Worm (Caenorhabditis elegans): Measurements from ENCODE around the gene sri-19.

Gene sri-19

ce11 chrIV:10918877-10919560, 39.2 kb upstream of the sri-19 start:
- no peak for TF ChIP-seq ama-1 (optimal IDR thresholded peaks at IDR 0.05)
- peak; percentile 2 for TF ChIP-seq rnt-1 (tag; optimal IDR thresholded peaks at IDR 0.05)
- TF ChIP-seq unc-86 (tag; optimal IDR thresholded peaks at IDR 0.05), result no peak
- TF ChIP-seq tbx-2 (tag; optimal IDR thresholded peaks at IDR 0.05), result peak; percentile 49
- TF ChIP-seq ahr-1 (tag; optimal IDR thresholded peaks at IDR 0.05), result no peak
- no peak for TF ChIP-seq fkh-10 (GFP tag; optimal IDR thresholded peaks at IDR 0.05)
- no peak for TF ChIP-seq unc-3 (GFP tag; conservative IDR thresholded peaks at IDR 0.05)
- TF ChIP-seq unc-3 (tag; optimal IDR thresholded peaks at IDR 0.05), result no peak
- peak; percentile 10 for TF ChIP-seq ceh-19 (GFP tag; optimal IDR thresholded peaks at IDR 0.05)
- no peak for TF ChIP-seq ceh-45 (GFP tag; IDR thresholded peaks at IDR 0.05)
- TF ChIP-seq hlh-30 (tag; optimal IDR thresholded peaks at IDR 0.05; ENCODE audit: insufficient read depth), result peak; percentile 80
- no peak for TF ChIP-seq ceh-22 (tag; optimal IDR thresholded peaks at IDR 0.05)
- peak; percentile 56 for TF ChIP-seq ref-2 (tag; optimal IDR thresholded peaks at IDR 0.05)
- peak; percentile 66 for TF ChIP-seq ceh-34 (tag; optimal IDR thresholded peaks at IDR 0.05)
- TF ChIP-seq fkh-6 (tag; optimal IDR thresholded peaks at IDR 0.05), result no peak
- TF ChIP-seq pros-1 (tag; optimal IDR thresholded peaks at IDR 0.05), result no peak
- TF ChIP-seq unc-55 (GFP tag; optimal IDR thresholded peaks at IDR 0.05), result peak; percentile 72
- TF ChIP-seq ceh-18 (tag; optimal IDR thresholded peaks at IDR 0.05), result peak; percentile 77
- TF ChIP-seq F13H6.1 (tag; optimal IDR thresholded peaks at IDR 0.05), result peak; percentile 6
- peak; percentile 69 for TF ChIP-seq nfya-1 (tag; optimal IDR thresholded peaks at IDR 0.05)
- peak; percentile 29 for TF ChIP-seq pax-1 (tag; optimal IDR thresholded peaks at IDR 0.05)
- TF ChIP-seq unc-42 (tag; optimal IDR thresholded peaks at IDR 0.05), result peak; percentile 51
- peak; percentile 80 for TF ChIP-seq ceh-31 (tag; optimal IDR thresholded peaks at IDR 0.05)

- no peak for TF ChIP-seq lin-11 (tag; optimal IDR thresholded peaks at IDR 0.05)
- no peak for TF ChIP-seq rnt-1 (tag; optimal IDR thresholded peaks at IDR 0.05)
- TF ChIP-seq che-1 (tag; optimal IDR thresholded peaks at IDR 0.05), result no peak
- no peak for TF ChIP-seq pag-3 (tag; optimal IDR thresholded peaks at IDR 0.05; ENCODE audit: borderline replicate concordance)
- TF ChIP-seq tbx-2 (tag; optimal IDR thresholded peaks at IDR 0.05), result no peak
- no peak for TF ChIP-seq ceh-30 (tag; optimal IDR thresholded peaks at IDR 0.05)
- TF ChIP-seq ets-4 (tag; optimal IDR thresholded peaks at IDR 0.05), result no peak
- TF ChIP-seq ceh-6 (GFP tag; optimal IDR thresholded peaks at IDR 0.05), result no peak
- no peak for TF ChIP-seq ceh-24 (tag; optimal IDR thresholded peaks at IDR 0.05)
- no peak for TF ChIP-seq nhr-11 (tag; optimal IDR thresholded peaks at IDR 0.05)
- TF ChIP-seq fax-1 (tag; optimal IDR thresholded peaks at IDR 0.05), result no peak
- no peak for TF ChIP-seq hlh-30 (tag; optimal IDR thresholded peaks at IDR 0.05; ENCODE audit: insufficient read depth)
- TF ChIP-seq F13H6.1 (tag; optimal IDR thresholded peaks at IDR 0.05), result no peak
These were observed 38.4 kb upstream of the sri-19 start, which contains the start of gene rbr-2 for ce11 chrIV:10919770-10920169. rbr-2 (plus strand) TSS chrIV:10920070.

- TF ChIP-seq eyg-1 (tag; optimal IDR thresholded peaks at IDR 0.05) (no peak), pax-1 (tag; optimal IDR thresholded peaks at IDR 0.05) (no peak), hlh-8 (tag; optimal IDR thresholded peaks at IDR 0.05) (no peak), mec-3 (tag; optimal IDR thresholded peaks at IDR 0.05; ENCODE audit: borderline replicate concordance) (no peak), fax-1 (tag; optimal IDR thresholded peaks at IDR 0.05) (no peak), K09A11.1 (tag; optimal IDR thresholded peaks at IDR 0.05; ENCODE audit: insufficient read depth) (peak; percentile 16), ceh-48 (tag; optimal IDR thresholded peaks at IDR 0.05) (peak; percentile 36), ceh-31 (tag; optimal IDR thresholded peaks at IDR 0.05) (peak; percentile 20), tbx-2 (tag; optimal IDR thresholded peaks at IDR 0.05) (peak; percentile 35), ref-2 (tag; optimal IDR thresholded peaks at IDR 0.05) (no peak), C08G9.2 (tag; optimal IDR thresholded peaks at IDR 0.05) (no peak), T23F11.4 (GFP tag; optimal IDR thresholded peaks at IDR 0.05) (peak; percentile 11), fkh-10 (GFP tag; optimal IDR thresholded peaks at IDR 0.05) (no peak), pqm-1 (tag; optimal IDR thresholded peaks at IDR 0.05) (no peak), elt-2 (tag; optimal IDR thresholded peaks at IDR 0.05) (peak; percentile 37), madf-2 (tag; optimal IDR thresholded peaks at IDR 0.05) (no peak), F13H6.1 (tag; optimal IDR thresholded peaks at IDR 0.05) (no peak), nfya-1 (tag; optimal IDR thresholded peaks at IDR 0.05) (peak; percentile 32), pros-1 (tag; optimal IDR thresholded peaks at IDR 0.05) (no peak), unc-42 (tag; optimal IDR thresholded peaks at IDR 0.05) (peak; percentile 8), lin-11 (tag; optimal IDR thresholded peaks at IDR 0.05) (no peak)
These were observed 25.1 kb upstream of the sri-19 start, which contains the start of the genes dnc-1 and lsm-7 for ce11 chrIV:10933062-10933552. dnc-1 (minus strand) TSS chrIV:10933203. lsm-7 (plus strand) TSS chrIV:10933502.
